Fruit fly (Drosophila melanogaster) whole organism, wandering third instar larva: ENCODE results near the gene Dif.
A peak's percentile ranks its signal among the peaks of the same experiment; 100 is the strongest.

Experiments used
- CrebA ChIP-seq: fragments of 200-800 bp; sonication (Bioruptor generic); optimal IDR thresholded peaks from 2 replicates; lab custom pipeline; 2016; ENCODE audit warnings: missing biosample characterization, mild to moderate bottlenecking, missing genetic modification characterization, borderline replicate concordance
- Dfd ChIP-seq: fragments of >200 bp; optimal IDR thresholded peaks from 2 replicates; lab custom pipeline; 2017; ENCODE audit warnings: missing biosample characterization, missing genetic modification characterization
- Dif ChIP-seq: fragments of 200-275, 200-300 bp; sonication (Bioruptor generic); optimal IDR thresholded peaks from 2 replicates; lab custom pipeline; 2018; ENCODE audit warnings: missing biosample characterization, missing genetic modification characterization; ENCODE audit not compliant: partially characterized antibody
- GATAd ChIP-seq: sonication (Bioruptor generic); optimal IDR thresholded peaks from 2 replicates; lab custom pipeline; 2016; ENCODE audit warnings: missing biosample characterization, missing genetic modification characterization
- HLH106 ChIP-seq: fragments of 200-800 bp; optimal IDR thresholded peaks from 3 replicates; lab custom pipeline; 2019; ENCODE audit warnings: missing biosample characterization, mild to moderate bottlenecking, missing genetic modification characterization, moderate library complexity
- Hnf4 ChIP-seq: fragments of 200-800 bp; sonication (Bioruptor generic); optimal IDR thresholded peaks from 2 replicates; lab custom pipeline; 2016; ENCODE audit warnings: missing biosample characterization, mild to moderate bottlenecking, missing genetic modification characterization
- Hr83 ChIP-seq: fragments of 200-300 bp; sonication (Bioruptor generic); optimal IDR thresholded peaks from 2 replicates; lab custom pipeline; 2016; ENCODE audit warnings: missing biosample characterization, mild to moderate bottlenecking, missing genetic modification characterization, moderate library complexity; ENCODE audit not compliant: poor library complexity, severe bottlenecking
- Jra ChIP-seq: sonication (Bioruptor generic); optimal IDR thresholded peaks from 2 replicates; lab custom pipeline; 2016; ENCODE audit warnings: missing biosample characterization, missing genetic modification characterization
- Mio ChIP-seq: sonication (Bioruptor generic); optimal IDR thresholded peaks from 2 replicates; lab custom pipeline; 2016; ENCODE audit warnings: missing biosample characterization, missing genetic modification characterization
- Myc ChIP-seq: fragments of >200 bp; optimal IDR thresholded peaks from 2 replicates; lab custom pipeline; 2017
- N ChIP-seq: fragments of >200 bp; optimal IDR thresholded peaks from 2 replicates; lab custom pipeline; 2018; ENCODE audit warnings: missing biosample characterization, missing external identifiers, missing genetic modification characterization
- OdsH ChIP-seq: fragments of 200-800 bp; sonication (Bioruptor generic); optimal IDR thresholded peaks from 2 replicates; lab custom pipeline; 2016; ENCODE audit warnings: missing biosample characterization, mild to moderate bottlenecking, missing genetic modification characterization
- Rel ChIP-seq, 2 experiments: fragments of 200-800 bp; sonication (Bioruptor generic) in 1 of 2; optimal IDR thresholded peaks; 2 replicates in 1 of 2; 3 replicates in 1 of 2; lab custom pipeline; 2016 to 2019; ENCODE audit warnings: mild to moderate bottlenecking in 2 of 2, missing biosample characterization in 2 of 2, missing genetic modification characterization in 2 of 2, moderate library complexity in 1 of 2
- Sp1 ChIP-seq: fragments of 200-800 bp; sonication (Bioruptor generic); optimal IDR thresholded peaks from 3 replicates; lab custom pipeline; 2019; ENCODE audit warnings: missing biosample characterization, mild to moderate bottlenecking, missing genetic modification characterization, moderate library complexity
- br ChIP-seq: fragments of 200-800 bp; sonication (Bioruptor generic); optimal IDR thresholded peaks from 2 replicates; lab custom pipeline; 2016; ENCODE audit warnings: missing biosample characterization, missing genetic modification characterization
- brk ChIP-seq: fragments of 200-800 bp; sonication (Bioruptor generic); optimal IDR thresholded peaks from 2 replicates; lab custom pipeline; 2016; ENCODE audit warnings: missing biosample characterization, mild to moderate bottlenecking, missing genetic modification characterization
- dl ChIP-seq, 2 experiments: fragments of 175-275, 200-275 bp in 1 of 2; fragments of 200-275 bp in 1 of 2; sonication (Bioruptor generic); optimal IDR thresholded peaks; lab custom pipeline; 2018; ENCODE audit warnings: mild to moderate bottlenecking in 2 of 2, missing biosample characterization in 2 of 2, missing genetic modification characterization in 2 of 2, moderate library complexity in 2 of 2; ENCODE audit not compliant: partially characterized antibody in 2 of 2, insufficient read depth in 1 of 2
- dmrt93B ChIP-seq: fragments of 200-800 bp; sonication (Bioruptor generic); optimal IDR thresholded peaks from 2 replicates; lab custom pipeline; 2018; ENCODE audit warnings: missing biosample characterization, mild to moderate bottlenecking, missing genetic modification characterization
- dsf ChIP-seq: sonication (Bioruptor generic); optimal IDR thresholded peaks from 2 replicates; lab custom pipeline; 2016; ENCODE audit warnings: missing biosample characterization, missing genetic modification characterization, borderline replicate concordance
- ey ChIP-seq: fragments of 200-800 bp; sonication (Bioruptor generic); optimal IDR thresholded peaks from 2 replicates; lab custom pipeline; 2016; ENCODE audit warnings: missing biosample characterization, missing genetic modification characterization
- foxo ChIP-seq, 2 experiments: fragments of 200-800 bp; sonication (Bioruptor generic); optimal IDR thresholded peaks; 2 replicates in 1 of 2; 3 replicates in 1 of 2; lab custom pipeline; 2016 to 2017; ENCODE audit warnings: missing biosample characterization in 2 of 2, missing genetic modification characterization in 2 of 2
- fru ChIP-seq: fragments of 200-800 bp; sonication (Bioruptor generic); optimal IDR thresholded peaks from 3 replicates; lab custom pipeline; 2016; ENCODE audit warnings: missing biosample characterization, mild to moderate bottlenecking, missing genetic modification characterization
- h ChIP-seq: fragments of 200-800 bp; sonication (Bioruptor generic); optimal IDR thresholded peaks from 3 replicates; lab custom pipeline; 2016; ENCODE audit warnings: missing biosample characterization, mild to moderate bottlenecking, missing genetic modification characterization
- jim ChIP-seq: fragments of 175-275, 200-325 bp; sonication (Bioruptor generic); optimal IDR thresholded peaks from 2 replicates; lab custom pipeline; 2016; ENCODE audit warnings: missing biosample characterization, mild to moderate bottlenecking, missing genetic modification characterization
- pan ChIP-seq: fragments of >200 bp; optimal IDR thresholded peaks from 2 replicates; lab custom pipeline; 2017
- psq ChIP-seq: fragments of 200-800 bp; sonication (Bioruptor generic); optimal IDR thresholded peaks from 3 replicates; lab custom pipeline; 2017; ENCODE audit warnings: missing biosample characterization, mild to moderate bottlenecking, missing genetic modification characterization, moderate library complexity
- rgr ChIP-seq: fragments of 200-800 bp; sonication (Bioruptor generic); optimal IDR thresholded peaks from 3 replicates; lab custom pipeline; 2016; ENCODE audit warnings: missing biosample characterization, mild to moderate bottlenecking, missing genetic modification characterization
- sage ChIP-seq: fragments of 200-800 bp; sonication (Bioruptor generic); optimal IDR thresholded peaks from 2 replicates; lab custom pipeline; 2016; ENCODE audit warnings: missing biosample characterization, mild to moderate bottlenecking, missing genetic modification characterization
- sv ChIP-seq: fragments of 200-800 bp; sonication (Bioruptor generic); optimal IDR thresholded peaks from 3 replicates; lab custom pipeline; 2016; ENCODE audit warnings: missing biosample characterization, missing genetic modification characterization
- tai ChIP-seq: sonication (Bioruptor generic); optimal IDR thresholded peaks from 2 replicates; lab custom pipeline; 2016; ENCODE audit warnings: missing biosample characterization, missing genetic modification characterization
- usp ChIP-seq: fragments of >200 bp; optimal IDR thresholded peaks from 2 replicates; lab custom pipeline; 2017; ENCODE audit warnings: missing biosample characterization, missing genetic modification characterization
- woc ChIP-seq: sonication (Bioruptor generic); optimal IDR thresholded peaks from 2 replicates; lab custom pipeline; 2016; ENCODE audit warnings: missing biosample characterization, mild to moderate bottlenecking, missing genetic modification characterization

Dif gene

DNA sequence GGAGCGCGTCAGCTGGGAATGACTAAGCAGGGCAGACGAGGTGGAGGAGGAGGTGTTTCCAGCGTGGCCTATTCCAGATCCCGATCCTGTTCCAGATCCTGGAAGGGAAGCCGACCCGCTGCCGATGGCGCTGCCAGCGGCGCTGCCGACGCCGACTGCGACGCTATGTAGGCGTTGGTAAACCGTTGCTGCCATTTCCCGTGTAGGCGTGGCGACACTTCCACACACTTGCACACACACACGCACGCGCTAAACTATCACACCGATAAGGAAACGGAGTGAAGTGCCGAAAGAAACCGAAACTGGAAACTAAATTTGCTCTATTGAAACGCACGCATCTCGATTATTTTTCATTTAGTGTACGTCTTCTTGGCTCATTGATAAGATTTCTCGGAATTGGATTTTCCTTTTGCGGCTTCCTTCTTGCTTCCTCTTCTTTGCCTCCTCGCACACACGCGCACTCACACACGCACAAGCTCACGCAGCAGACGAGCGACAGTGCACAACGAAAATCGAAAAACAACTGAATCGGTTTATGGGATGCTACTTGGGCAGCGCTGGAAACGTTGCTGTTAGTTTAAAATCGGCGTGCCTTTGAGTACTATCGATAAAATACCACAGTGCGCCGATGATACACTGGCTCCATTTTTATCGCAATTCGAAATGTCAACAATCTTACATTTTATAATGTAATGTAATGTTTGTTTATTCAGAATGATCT lies 49.2 kb downstream of the Dif start, which contains the start of gene Lrch:
TSS of gene Lrch (minus strand) at position 528 of the 721 bp plus-strand sequence.
- TF ChIP-seq GATAd = no peak
- TF ChIP-seq dl (GFP tag; optimal IDR thresholded peaks at IDR 0.05; lab: Kevin White, UChicago; ENCODE audit: insufficient read depth in 1 of 2, partially characterized antibody in 2 of 2) = peak in 1 of 2 experiments; percentile 47
- peak; percentile 67 for TF ChIP-seq Hr83 (GFP tag; lab: Kevin White, UChicago)
- peak; percentile 46 for TF ChIP-seq jim (GFP tag; lab: Kevin White, UChicago)
- TF ChIP-seq Hnf4 (GFP tag; lab: Kevin White, UChicago) = peak; percentile 33
- TF ChIP-seq HLH106 (tag; lab: Kevin White, UChicago) = peak; percentile 4
- no peak for TF ChIP-seq usp (GFP tag; lab: Kevin White, UChicago)
- no peak for TF ChIP-seq woc
- TF ChIP-seq OdsH (GFP tag; lab: Kevin White, UChicago) = no peak
- TF ChIP-seq rgr (GFP tag; lab: Kevin White, UChicago) = peak; percentile 4
- TF ChIP-seq Mio (GFP tag; lab: Kevin White, UChicago) = no peak
- TF ChIP-seq Dif = peak; percentile 79
- TF ChIP-seq dmrt93B (GFP tag; lab: Kevin White, UChicago) = no peak
- TF ChIP-seq Sp1 (GFP tag; lab: Kevin White, UChicago) = peak; percentile 4
- peak; percentile 77 for TF ChIP-seq psq (GFP tag; lab: Kevin White, UChicago)
- no peak for TF ChIP-seq Dfd
- TF ChIP-seq Rel (GFP tag; optimal IDR thresholded peaks at IDR 0.05; lab: Kevin White, UChicago) = no peak
- peak; percentile 3 for TF ChIP-seq Rel (tag; optimal IDR thresholded peaks at IDR 0.05; lab: Kevin White, UChicago)

dm6 chr2L:17382783-17383182 lies 50.2 kb downstream of the Dif start:
- TF ChIP-seq ey (GFP tag; lab: Kevin White, UChicago) (no peak), Hnf4 (GFP tag; lab: Kevin White, UChicago) (no peak), CrebA (GFP tag; lab: Kevin White, UChicago) (no peak), N (GFP tag; lab: Kevin White, UChicago) (no peak), sv (GFP tag; lab: Kevin White, UChicago) (no peak), h (GFP tag; lab: Kevin White, UChicago) (no peak), Jra (GFP tag; lab: Kevin White, UChicago) (no peak), Mio (GFP tag; lab: Kevin White, UChicago) (no peak), usp (GFP tag; lab: Kevin White, UChicago) (no peak), Sp1 (GFP tag; lab: Kevin White, UChicago) (no peak), pan (no peak), tai (GFP tag; lab: Kevin White, UChicago) (no peak), Dfd (no peak), HLH106 (tag; lab: Kevin White, UChicago) (no peak), jim (GFP tag; lab: Kevin White, UChicago) (no peak), Dif (no peak), foxo (GFP tag; optimal IDR thresholded peaks at IDR 0.05; lab: Kevin White, UChicago) (no peak), psq (GFP tag; lab: Kevin White, UChicago) (no peak), rgr (GFP tag; lab: Kevin White, UChicago) (no peak), br (GFP tag; lab: Kevin White, UChicago) (no peak)
- TF ChIP-seq, all 38 proteins: peak for 0

DNA sequence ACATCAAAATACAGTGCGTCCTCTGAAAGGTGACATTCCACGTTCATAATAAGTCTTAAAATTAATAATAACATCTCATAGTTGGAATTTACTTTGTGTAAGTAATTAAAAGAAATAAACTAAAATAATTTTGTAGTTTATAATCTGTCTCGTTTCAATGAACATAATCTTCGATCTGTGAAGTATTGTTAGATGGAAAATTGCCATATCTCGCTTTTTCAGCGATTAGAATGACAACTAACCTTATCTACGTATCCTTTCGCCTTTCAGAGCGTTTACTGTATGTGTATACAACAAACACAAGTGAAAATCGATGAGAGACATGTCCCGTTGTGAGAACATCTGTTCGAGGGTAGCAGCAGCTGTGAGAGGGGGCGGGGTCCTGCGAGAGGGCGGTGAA lies 50.6 kb downstream of the Dif start:
- TF ChIP-seq Sp1 (GFP tag; lab: Kevin White, UChicago) (peak; percentile 48), dsf (GFP tag; lab: Kevin White, UChicago) (no peak), fru (peak; percentile 29), foxo (GFP tag; optimal IDR thresholded peaks at IDR 0.05; lab: Kevin White, UChicago) (peak in 1 of 2 experiments; percentile 3), HLH106 (tag; lab: Kevin White, UChicago) (peak; percentile 51), GATAd (no peak), rgr (GFP tag; lab: Kevin White, UChicago) (peak; percentile 25), ey (GFP tag; lab: Kevin White, UChicago) (peak; percentile 48), Myc (lab: Kevin White, UChicago) (no peak), pan (no peak), psq (GFP tag; lab: Kevin White, UChicago) (peak; percentile 17), sv (GFP tag; lab: Kevin White, UChicago) (peak; percentile 28), CrebA (GFP tag; lab: Kevin White, UChicago) (no peak), usp (GFP tag; lab: Kevin White, UChicago) (no peak), Hnf4 (GFP tag; lab: Kevin White, UChicago) (peak; percentile 16), Rel (GFP tag; optimal IDR thresholded peaks at IDR 0.05; lab: Kevin White, UChicago) (no peak), Rel (tag; optimal IDR thresholded peaks at IDR 0.05; lab: Kevin White, UChicago) (no peak), br (GFP tag; lab: Kevin White, UChicago) (peak; percentile 7), Jra (GFP tag; lab: Kevin White, UChicago) (peak; percentile 2), h (GFP tag; lab: Kevin White, UChicago) (peak; percentile 21), OdsH (GFP tag; lab: Kevin White, UChicago) (peak; percentile 24), sage (GFP tag; lab: Kevin White, UChicago) (no peak), brk (GFP tag; lab: Kevin White, UChicago) (peak; percentile 25), dmrt93B (GFP tag; lab: Kevin White, UChicago) (no peak), jim (GFP tag; lab: Kevin White, UChicago) (no peak)
